Worm (Caenorhabditis elegans) whole organism, late embryonic: ENCODE results near the gene F54C9.11.

Experiments used
- K02D7.2 ChIP-seq: sonication (generic microtip); optimal IDR thresholded peaks from 2 replicates; lab custom pipeline; 2017; ENCODE audit warnings: mild to moderate bottlenecking, missing genetic modification characterization, missing compliant biosample characterization
- ahr-1 ChIP-seq: sonication (generic microtip); optimal IDR thresholded peaks from 2 replicates; lab custom pipeline; 2016; ENCODE audit warnings: missing genetic modification characterization, missing compliant biosample characterization
- ama-1 ChIP-seq: fragments of 150-350 bp; optimal IDR thresholded peaks from 2 replicates; lab custom pipeline; 2014
- ceh-2 ChIP-seq: sonication (generic microtip); optimal IDR thresholded peaks from 2 replicates; lab custom pipeline; 2016; ENCODE audit warnings: missing genotype, missing genetic modification characterization, missing compliant biosample characterization
- ceh-22 ChIP-seq: sonication (generic microtip); optimal IDR thresholded peaks from 2 replicates; lab custom pipeline; 2017; ENCODE audit warnings: missing biosample characterization, missing genetic modification characterization
- ceh-45 ChIP-seq: fragments of 200-800 bp; sonication (Bioruptor generic); IDR thresholded peaks from 2 replicates; pipeline ENCODE4 v1.3.6; 2022; ENCODE audit warnings: missing genetic modification reagents, missing genetic modification characterization, missing compliant biosample characterization
- ceh-48 ChIP-seq: sonication (generic microtip); optimal IDR thresholded peaks from 2 replicates; lab custom pipeline; 2016; ENCODE audit warnings: missing genetic modification characterization, inconsistent platforms, missing compliant biosample characterization
- che-1 ChIP-seq: sonication (generic microtip); optimal IDR thresholded peaks from 2 replicates; lab custom pipeline; 2016; ENCODE audit warnings: mild to moderate bottlenecking, missing genetic modification characterization, missing compliant biosample characterization
- dve-1 ChIP-seq: sonication (generic microtip); optimal IDR thresholded peaks from 2 replicates; lab custom pipeline; 2017; ENCODE audit warnings: antibody characterized with exemption, mild to moderate bottlenecking, missing genetic modification characterization, missing compliant biosample characterization
- fax-1 ChIP-seq: sonication (generic microtip); optimal IDR thresholded peaks from 2 replicates; lab custom pipeline; 2016; ENCODE audit warnings: missing genotype, missing genetic modification characterization, missing compliant biosample characterization
- hlh-13 ChIP-seq: fragments of 200-800 bp; sonication (Bioruptor generic); optimal IDR thresholded peaks from 2 replicates; lab custom pipeline; 2018; ENCODE audit warnings: mild to moderate bottlenecking, missing genetic modification characterization, missing compliant biosample characterization
- hlh-15 ChIP-seq: sonication (generic microtip); optimal IDR thresholded peaks from 2 replicates; lab custom pipeline; 2016; ENCODE audit warnings: missing genetic modification characterization, missing compliant biosample characterization
- odd-2 ChIP-seq: sonication (generic microtip); optimal IDR thresholded peaks from 2 replicates; lab custom pipeline; 2017; ENCODE audit warnings: antibody characterized with exemption, mild to moderate bottlenecking, missing genetic modification characterization, missing compliant biosample characterization
- pag-3 ChIP-seq: sonication (generic microtip); optimal IDR thresholded peaks from 2 replicates; lab custom pipeline; 2016; ENCODE audit warnings: missing compliant biosample characterization, missing genetic modification characterization, borderline replicate concordance
- pat-9 ChIP-seq: fragments of 200-800 bp; sonication (Bioruptor generic); optimal IDR thresholded peaks from 2 replicates; lab custom pipeline; 2018; ENCODE audit warnings: mild to moderate bottlenecking, missing genetic modification characterization, moderate library complexity, missing compliant biosample characterization
- sdc-2 ChIP-seq: sonication (generic microtip); optimal IDR thresholded peaks from 2 replicates; lab custom pipeline; 2016; ENCODE audit warnings: missing genotype, missing genetic modification characterization, missing compliant biosample characterization
- ttx-3 ChIP-seq: sonication (generic microtip); optimal IDR thresholded peaks from 2 replicates; lab custom pipeline; 2016; ENCODE audit warnings: missing genetic modification reagents, missing genetic modification characterization, missing compliant biosample characterization
- unc-55 ChIP-seq: sonication (generic microtip); optimal IDR thresholded peaks from 2 replicates; lab custom pipeline; 2017; ENCODE audit warnings: missing biosample characterization, missing genetic modification reagents, missing genetic modification characterization
- unc-86 ChIP-seq: sonication (generic microtip); optimal IDR thresholded peaks from 2 replicates; lab custom pipeline; 2016; ENCODE audit warnings: missing genetic modification characterization, missing compliant biosample characterization
- ztf-16 ChIP-seq: sonication (generic microtip); optimal IDR thresholded peaks from 2 replicates; lab custom pipeline; 2017; ENCODE audit warnings: missing genetic modification characterization, missing compliant biosample characterization

Gene F54C9.11

ce11 chrII:8536060-8536459, 48.8 kb downstream of the F54C9.11 start, which contains the start of gene W01C9.2:
TSS of gene W01C9.2 (plus strand) at chrII:8536360.
- TF ChIP-seq dve-1, result no peak
- TF ChIP-seq ttx-3 (tag; lab: Kevin White, UChicago), result no peak
- no peak for TF ChIP-seq ceh-2 (tag; lab: Kevin White, UChicago)
- no peak for TF ChIP-seq ahr-1 (tag; lab: Kevin White, UChicago)
- no peak for TF ChIP-seq hlh-13
- no peak for TF ChIP-seq pat-9 (tag; lab: Kevin White, UChicago)
- no peak for TF ChIP-seq ama-1 (lab: Kevin White, UChicago)
- TF ChIP-seq K02D7.2 (tag; lab: Kevin White, UChicago), result no peak
- TF ChIP-seq che-1, result no peak
- no peak for TF ChIP-seq fax-1
- no peak for TF ChIP-seq ceh-22
- no peak for TF ChIP-seq ceh-48 (tag; lab: Kevin White, UChicago)
- no peak for TF ChIP-seq odd-2 (tag; lab: Kevin White, UChicago)
- TF ChIP-seq sdc-2 (tag; lab: Kevin White, UChicago), result no peak
- no peak for TF ChIP-seq pag-3 (tag; lab: Kevin White, UChicago)
- TF ChIP-seq unc-55 (GFP tag; lab: Kevin White, UChicago), result no peak
- no peak for TF ChIP-seq hlh-15 (tag; lab: Kevin White, UChicago)
- TF ChIP-seq unc-86 (tag; lab: Kevin White, UChicago), result no peak
- TF ChIP-seq ztf-16 (tag; lab: Kevin White, UChicago), result no peak
- no peak for TF ChIP-seq ceh-45 (GFP tag; lab: Robert Waterston, UW)
